Worm (Caenorhabditis elegans) whole organism, L4 larva: ENCODE results near the gene W09G12.8.

Experiments used
- F37D6.2 ChIP-seq: sonication (generic microtip); optimal IDR thresholded peaks from 2 replicates; lab custom pipeline; 2016; ENCODE audit warnings: mild to moderate bottlenecking, missing genetic modification characterization, missing compliant biosample characterization
- R02D3.7 ChIP-seq: fragments of 150-350 bp; sonication (generic microtip); optimal IDR thresholded peaks from 3 replicates; lab custom pipeline; 2014; ENCODE audit warnings: missing biosample characterization, missing genetic modification characterization
- aha-1 ChIP-seq: fragments of 150-350 bp; peaks from one replicate; lab custom pipeline; 2014; ENCODE audit warnings: missing biosample characterization, missing genetic modification characterization
- ceh-82 ChIP-seq: sonication (generic microtip); optimal IDR thresholded peaks from 2 replicates; lab custom pipeline; 2017; ENCODE audit warnings: missing biosample characterization, missing genetic modification characterization
- dmd-9 ChIP-seq: fragments of 200-800 bp; sonication (Bioruptor generic); IDR thresholded peaks from 2 replicates; pipeline ENCODE4 v1.3.6; 2022; ENCODE audit warnings: missing genetic modification reagents, missing genetic modification characterization, missing compliant biosample characterization
- mdl-1 ChIP-seq, 2 experiments: fragments of 150-350 bp in 1 of 2; sonication (generic microtip) in 1 of 2; optimal IDR thresholded peaks; 2 replicates each; lab custom pipeline; 2014 to 2017; ENCODE audit warnings: missing biosample characterization in 2 of 2, missing genetic modification characterization in 2 of 2
- nhr-6 ChIP-seq: fragments of 150-350 bp; optimal IDR thresholded peaks from 2 replicates; lab custom pipeline; 2014; ENCODE audit warnings: missing biosample characterization, missing genetic modification characterization
- snpc-4 ChIP-seq: fragments of 150-350 bp; optimal IDR thresholded peaks from 2 replicates; lab custom pipeline; 2014; ENCODE audit warnings: missing biosample characterization, missing genetic modification characterization
- unc-39 ChIP-seq: sonication (generic microtip); optimal IDR thresholded peaks from 2 replicates; lab custom pipeline; 2017; ENCODE audit warnings: missing biosample characterization, missing genetic modification characterization

DNA sequence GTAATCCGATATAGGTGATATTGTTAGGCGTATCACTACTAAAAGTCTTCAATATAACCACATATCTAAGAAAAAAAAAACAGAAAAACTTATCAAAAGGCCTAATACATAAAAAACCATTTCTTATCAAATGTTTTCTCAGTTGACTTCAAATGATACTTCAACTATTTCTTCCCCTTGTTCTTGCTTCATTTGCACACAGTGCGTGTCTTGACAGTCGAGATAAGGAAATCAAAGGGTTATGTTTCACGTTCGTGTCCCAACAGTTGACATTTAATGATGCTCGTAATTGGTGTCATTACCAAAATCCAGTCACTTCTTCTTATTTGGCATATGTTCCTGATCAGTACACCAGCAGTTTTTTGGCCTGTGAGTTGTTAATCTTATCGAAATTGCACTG is 40.7 kb downstream of the W09G12.8 start, which contains the start of gene clec-170:
- no peak for TF ChIP-seq ceh-82
- no peak for TF ChIP-seq snpc-4 (tag; lab: Kevin White, UChicago)
- no peak for TF ChIP-seq R02D3.7 (tag; lab: Kevin White, UChicago)
- TF ChIP-seq nhr-6, result no peak
- TF ChIP-seq dmd-9 (GFP tag; lab: Robert Waterston, UW), result no peak
- no peak for TF ChIP-seq aha-1 (tag; lab: Kevin White, UChicago)
- no peak for TF ChIP-seq mdl-1 (tag; optimal IDR thresholded peaks at IDR 0.05; lab: Kevin White, UChicago)
- no peak for TF ChIP-seq unc-39 (tag; lab: Kevin White, UChicago)
- TF ChIP-seq F37D6.2 (tag; lab: Kevin White, UChicago), result no peak
